Worm (Caenorhabditis elegans) whole organism, mixed stage, embryonic: ENCODE results near the gene sra-3.

Source experiments
- ceh-39 ChIP-seq: fragments of 150-350 bp; optimal IDR thresholded peaks from 2 replicates; lab custom pipeline; 2014; ENCODE audit warnings: missing biosample characterization, missing genetic modification characterization
- drap-1 ChIP-seq: fragments of 200-800 bp; sonication (Bioruptor generic); optimal IDR thresholded peaks from 3 replicates; lab custom pipeline; 2018; ENCODE audit warnings: mild to moderate bottlenecking, missing genetic modification characterization, missing compliant biosample characterization
- elt-1 ChIP-seq: sonication (generic microtip); optimal IDR thresholded peaks from 2 replicates; lab custom pipeline; 2017; ENCODE audit warnings: missing genetic modification characterization, mild to moderate bottlenecking, missing compliant biosample characterization, antibody characterized with exemption, moderate library complexity, borderline replicate concordance; ENCODE audit not compliant: insufficient read depth
- elt-3 ChIP-seq: fragments of 150-350 bp; optimal IDR thresholded peaks from 2 replicates; lab custom pipeline; 2014; ENCODE audit warnings: missing biosample characterization, missing genetic modification characterization
- hlh-1 ChIP-seq: fragments of 150-350 bp; optimal IDR thresholded peaks from 2 replicates; lab custom pipeline; 2014; ENCODE audit warnings: missing biosample characterization, missing genetic modification reagents, missing genetic modification characterization
- lin-13 ChIP-seq: fragments of 150-350 bp; optimal IDR thresholded peaks from 2 replicates; lab custom pipeline; 2014; ENCODE audit warnings: missing biosample characterization, missing genetic modification characterization
- lsy-2 ChIP-seq: fragments of 150-350 bp; optimal IDR thresholded peaks from 2 replicates; lab custom pipeline; 2014; ENCODE audit warnings: missing biosample characterization, missing genetic modification characterization
- nhr-237 ChIP-seq: fragments of 150-350 bp; optimal IDR thresholded peaks from 2 replicates; lab custom pipeline; 2014; ENCODE audit warnings: missing biosample characterization, missing genetic modification characterization
- pha-4 ChIP-seq: fragments of 150-350 bp; optimal IDR thresholded peaks from 2 replicates; lab custom pipeline; 2018; ENCODE audit warnings: missing biosample characterization, missing genetic modification reagents, missing genetic modification characterization
- sem-2 ChIP-seq: fragments of 200-800 bp; sonication (Bioruptor generic); optimal IDR thresholded peaks from 2 replicates; lab custom pipeline; 2018; ENCODE audit warnings: mild to moderate bottlenecking, missing genetic modification characterization, missing compliant biosample characterization
- snpc-4 ChIP-seq: fragments of 150-350 bp; optimal IDR thresholded peaks from 2 replicates; lab custom pipeline; 2014; ENCODE audit warnings: missing biosample characterization, missing genetic modification characterization
- unc-39 ChIP-seq: fragments of 150-350 bp; optimal IDR thresholded peaks from 2 replicates; lab custom pipeline; 2014; ENCODE audit warnings: missing biosample characterization, missing genetic modification characterization
- unc-62 ChIP-seq: fragments of 150-350 bp; optimal IDR thresholded peaks from 2 replicates; lab custom pipeline; 2014; ENCODE audit warnings: missing biosample characterization, missing genetic modification reagents, missing genetic modification characterization
- ztf-11 ChIP-seq: fragments of 150-350 bp; optimal IDR thresholded peaks from 2 replicates; lab custom pipeline; 2014; ENCODE audit warnings: missing biosample characterization, missing genetic modification characterization

ce11 chrII:9489922-9490321 is 50.7 kb downstream of the sra-3 start:
- no peak for TF ChIP-seq elt-3 (tag; lab: Kevin White, UChicago)
- no peak for TF ChIP-seq lin-13 (tag; lab: Kevin White, UChicago)
- no peak for TF ChIP-seq lsy-2 (tag; lab: Kevin White, UChicago)
- TF ChIP-seq unc-62: no peak
- no peak for TF ChIP-seq nhr-237
- no peak for TF ChIP-seq ztf-11 (tag; lab: Kevin White, UChicago)
- no peak for TF ChIP-seq drap-1
- no peak for TF ChIP-seq unc-39 (tag; lab: Kevin White, UChicago)
- TF ChIP-seq elt-1 (tag; lab: Kevin White, UChicago): no peak
- TF ChIP-seq sem-2 (GFP tag; lab: Kevin White, UChicago): no peak
- TF ChIP-seq snpc-4 (tag; lab: Kevin White, UChicago): no peak
- TF ChIP-seq pha-4 (tag; lab: Kevin White, UChicago): no peak
- TF ChIP-seq hlh-1: no peak
- TF ChIP-seq ceh-39 (tag; lab: Kevin White, UChicago): no peak
